Worm (Caenorhabditis elegans) whole organism, L3 larva: ENCODE data around the gene H03E18.2.

Experiments used
- R02D3.7 ChIP-seq: fragments of 150-350 bp; optimal IDR thresholded peaks from 2 replicates; lab custom pipeline; 2014; ENCODE audit warnings: missing biosample characterization, missing genetic modification characterization
- aly-2 ChIP-seq: fragments of 150-350 bp; optimal IDR thresholded peaks from 2 replicates; lab custom pipeline; 2014; ENCODE audit warnings: missing biosample characterization, missing genetic modification characterization
- ama-1 ChIP-seq: fragments of 150-350 bp; optimal IDR thresholded peaks from 2 replicates; lab custom pipeline; 2018
- ceh-16 ChIP-seq: sonication (generic microtip); optimal IDR thresholded peaks from 2 replicates; lab custom pipeline; 2017; ENCODE audit warnings: missing biosample characterization, missing genetic modification characterization
- ceh-28 ChIP-seq: fragments of 150-350 bp; optimal IDR thresholded peaks from 2 replicates; lab custom pipeline; 2014; ENCODE audit warnings: missing biosample characterization, missing genetic modification reagents, missing genetic modification characterization
- ceh-82 ChIP-seq: fragments of 150-350 bp; optimal IDR thresholded peaks from 2 replicates; lab custom pipeline; 2014; ENCODE audit warnings: missing biosample characterization, missing genetic modification characterization
- daf-12 ChIP-seq: fragments of 150-350 bp; optimal IDR thresholded peaks from 2 replicates; lab custom pipeline; 2014; ENCODE audit warnings: missing biosample characterization, missing genetic modification reagents, missing genetic modification characterization
- egl-5 ChIP-seq: fragments of 150-350 bp; optimal IDR thresholded peaks from 2 replicates; lab custom pipeline; 2017; ENCODE audit warnings: missing biosample characterization, missing genetic modification reagents, missing genetic modification characterization, inconsistent platforms
- elt-1 ChIP-seq: fragments of 150-350 bp; optimal IDR thresholded peaks from 2 replicates; lab custom pipeline; 2014; ENCODE audit warnings: missing biosample characterization, missing genetic modification characterization
- elt-2 ChIP-seq: sonication (generic microtip); optimal IDR thresholded peaks from 2 replicates; lab custom pipeline; 2016; ENCODE audit warnings: missing genetic modification reagents, mild to moderate bottlenecking, missing genetic modification characterization, missing compliant biosample characterization
- elt-3 ChIP-seq, 3 experiments: fragments of 150-350 bp in 1 of 3; sonication (generic microtip) in 2 of 3; optimal IDR thresholded peaks; 2 replicates in 2 of 3; 4 replicates in 1 of 3; lab custom pipeline; 2014 to 2017; ENCODE audit warnings: missing biosample characterization in 3 of 3, missing genetic modification characterization in 3 of 3
- fkh-10 ChIP-seq: sonication (generic microtip); optimal IDR thresholded peaks from 2 replicates; lab custom pipeline; 2017; ENCODE audit warnings: missing biosample characterization, missing genetic modification reagents, missing genetic modification characterization
- fkh-2 ChIP-seq: fragments of 150-350 bp; optimal IDR thresholded peaks from 2 replicates; lab custom pipeline; 2014; ENCODE audit warnings: missing biosample characterization, missing genetic modification reagents, missing genetic modification characterization
- fos-1 ChIP-seq: fragments of 150-350 bp; optimal IDR thresholded peaks from 2 replicates; lab custom pipeline; 2014; ENCODE audit warnings: missing biosample characterization, missing genetic modification characterization
- jun-1 ChIP-seq: fragments of 150-350 bp; optimal IDR thresholded peaks from 2 replicates; lab custom pipeline; 2014; ENCODE audit warnings: missing biosample characterization, missing genetic modification reagents, missing genetic modification characterization
- lin-39 ChIP-seq: fragments of 150-350 bp; optimal IDR thresholded peaks from 2 replicates; lab custom pipeline; 2018; ENCODE audit warnings: missing biosample characterization, missing genetic modification reagents, missing genetic modification characterization
- lsy-12 ChIP-seq: sonication (generic microtip); optimal IDR thresholded peaks from 2 replicates; lab custom pipeline; 2016; ENCODE audit warnings: mild to moderate bottlenecking, missing genetic modification characterization, missing compliant biosample characterization
- mdl-1 ChIP-seq: fragments of 150-350 bp; optimal IDR thresholded peaks from 2 replicates; lab custom pipeline; 2014; ENCODE audit warnings: missing biosample characterization, missing genetic modification characterization
- nhr-11 ChIP-seq: fragments of 150-350 bp; optimal IDR thresholded peaks from 2 replicates; lab custom pipeline; 2014; ENCODE audit warnings: missing biosample characterization, missing genetic modification characterization
- nhr-23 ChIP-seq: fragments of 150-350 bp; optimal IDR thresholded peaks from 2 replicates; lab custom pipeline; 2014; ENCODE audit warnings: missing biosample characterization, missing genetic modification reagents, missing genetic modification characterization
- nhr-25 ChIP-seq: sonication (generic microtip); optimal IDR thresholded peaks from 2 replicates; lab custom pipeline; 2017; ENCODE audit warnings: missing biosample characterization, missing genetic modification characterization
- nhr-43 ChIP-seq: sonication (generic microtip); optimal IDR thresholded peaks from 2 replicates; lab custom pipeline; 2016; ENCODE audit warnings: mild to moderate bottlenecking, missing genetic modification characterization, missing compliant biosample characterization; ENCODE audit not compliant: poor library complexity, severe bottlenecking
- nhr-76 ChIP-seq: fragments of 150-350 bp; sonication (generic microtip); optimal IDR thresholded peaks from 5 replicates; lab custom pipeline; 2014; ENCODE audit warnings: missing biosample characterization, missing genetic modification characterization
- sea-2 ChIP-seq: fragments of 150-350 bp; sonication (generic microtip); optimal IDR thresholded peaks from 4 replicates; lab custom pipeline; 2014; ENCODE audit warnings: missing biosample characterization, missing genetic modification reagents, missing genetic modification characterization
- skn-1 ChIP-seq: fragments of 150-350 bp; optimal IDR thresholded peaks from 2 replicates; lab custom pipeline; 2014; ENCODE audit warnings: missing biosample characterization, missing genetic modification characterization
- snpc-4 ChIP-seq: fragments of 150-350 bp; optimal IDR thresholded peaks from 2 replicates; lab custom pipeline; 2014; ENCODE audit warnings: missing biosample characterization, missing genetic modification characterization
- unc-62 ChIP-seq: fragments of 150-350 bp; sonication (generic microtip); optimal IDR thresholded peaks from 4 replicates; lab custom pipeline; 2014; ENCODE audit warnings: missing biosample characterization, missing genetic modification reagents, missing genetic modification characterization
- zag-1 ChIP-seq: fragments of 150-350 bp; optimal IDR thresholded peaks from 2 replicates; lab custom pipeline; 2014; ENCODE audit warnings: missing biosample characterization, missing genetic modification characterization

Gene H03E18.2

DNA sequence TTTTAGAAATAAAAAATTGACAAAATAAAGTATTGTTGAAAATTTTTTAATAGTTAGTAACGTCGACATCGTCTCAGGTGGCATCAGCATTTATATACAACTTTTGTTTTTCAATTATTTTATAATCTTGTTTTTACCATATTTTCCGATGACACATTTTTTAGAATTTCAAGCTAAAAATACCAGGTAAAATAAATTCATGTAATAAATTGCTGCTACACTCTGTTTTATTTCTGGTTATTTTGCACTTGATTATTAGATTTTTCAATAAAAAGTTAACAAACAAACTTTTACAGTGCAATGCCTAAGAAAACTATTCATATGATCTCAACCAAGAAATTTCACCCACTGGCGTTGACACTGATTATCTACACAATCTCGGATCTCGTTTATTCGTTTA is 1.3 kb upstream of the H03E18.2 start, which contains the start of gene C03G5.14:
TSS of gene C03G5.14 (plus strand) at position 301 of the 400 bp plus-strand sequence.
- no peak for TF ChIP-seq elt-2 (tag; lab: Kevin White, UChicago)
- no peak for TF ChIP-seq zag-1 (tag; lab: Kevin White, UChicago)

DNA sequence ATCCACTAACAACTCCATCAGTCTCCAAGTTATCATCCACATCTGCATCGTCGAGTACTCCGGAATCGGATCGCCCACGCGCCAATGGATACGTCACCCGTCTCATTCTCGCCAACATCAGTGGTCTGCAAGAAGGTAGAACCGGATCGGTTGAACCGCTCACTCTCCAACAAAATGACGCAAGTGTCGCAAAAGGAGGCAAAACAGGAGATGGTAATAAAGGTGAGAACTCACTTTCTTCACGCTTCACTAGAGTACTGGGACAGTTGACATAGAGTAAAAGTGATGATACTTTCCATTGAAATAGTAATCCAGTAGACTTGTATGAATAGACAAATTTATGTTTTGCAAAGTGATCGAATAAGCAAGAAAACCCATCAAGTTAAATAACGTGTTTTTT is 11.2 kb downstream of the H03E18.2 start:
- TF ChIP-seq ama-1 (lab: Kevin White, UChicago) (no peak), lin-39 (tag; lab: Kevin White, UChicago) (no peak), skn-1 (no peak), sea-2 (GFP tag; lab: Kevin White, UChicago) (no peak), snpc-4 (tag; lab: Kevin White, UChicago) (no peak), mdl-1 (tag; lab: Kevin White, UChicago) (no peak), elt-1 (no peak), fkh-10 (no peak), nhr-76 (tag; lab: Kevin White, UChicago) (no peak), nhr-11 (no peak), elt-3 (tag; optimal IDR thresholded peaks at IDR 0.05; lab: Kevin White, UChicago) (no peak), fos-1 (tag; lab: Kevin White, UChicago) (no peak), egl-5 (no peak), jun-1 (tag; lab: Kevin White, UChicago) (no peak)

- TF ChIP-seq nhr-11 (no peak), R02D3.7 (tag; lab: Kevin White, UChicago) (no peak), nhr-25 (no peak), unc-62 (GFP tag; lab: Kevin White, UChicago) (no peak)
- TF ChIP-seq, all 47 proteins: peak for 0
Measured at ce11 chrX:8507576-8507975, 12.7 kb downstream of the H03E18.2 start, which contains the start of gene H03E18.1. H03E18.1 (plus strand) TSS chrX:8507876.

DNA sequence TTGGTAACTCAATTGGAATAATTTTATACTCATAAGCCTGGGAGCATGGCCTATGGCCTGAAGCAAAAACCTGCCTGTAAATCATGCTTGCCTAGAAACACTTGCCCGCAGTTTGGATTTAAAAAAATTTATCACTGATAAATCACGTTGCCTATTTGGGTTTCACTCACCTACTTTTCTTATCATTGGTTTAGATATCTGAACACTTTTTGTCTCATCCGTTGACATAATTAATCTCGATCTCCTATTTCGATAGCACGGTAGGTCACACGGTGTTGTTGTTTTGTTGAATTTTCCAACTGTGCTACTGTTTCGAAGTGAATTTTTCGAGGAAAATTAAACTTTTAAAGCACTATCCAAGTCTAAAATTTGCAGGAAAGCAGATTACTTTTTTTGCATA is 13.2 kb downstream of the H03E18.2 start:
- TF ChIP-seq lsy-12 (tag; lab: Kevin White, UChicago) (no peak), fos-1 (tag; lab: Kevin White, UChicago) (no peak), nhr-23 (tag; lab: Kevin White, UChicago) (peak; percentile 76), daf-12 (no peak), fkh-10 (no peak), mdl-1 (tag; lab: Kevin White, UChicago) (no peak), ceh-28 (no peak)

DNA sequence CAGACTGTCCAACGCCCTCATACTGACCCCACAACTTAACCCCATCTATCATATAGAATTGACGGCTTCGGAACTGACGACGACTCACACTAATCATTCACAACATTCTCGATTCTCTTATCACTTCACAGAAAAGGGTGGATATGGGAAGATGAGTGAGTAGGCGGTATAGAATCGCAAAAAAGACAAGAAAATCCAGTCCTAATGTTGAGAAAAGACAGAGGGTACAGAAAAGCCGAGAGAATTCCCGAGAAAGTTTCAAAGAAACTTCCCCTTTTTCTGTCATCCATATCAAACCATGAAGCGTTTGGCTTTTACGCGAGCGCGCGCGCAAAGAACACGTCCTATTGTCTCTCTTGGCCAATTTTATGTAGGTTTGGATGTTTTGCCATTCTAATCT is 16.1 kb downstream of the H03E18.2 start:
- TF ChIP-seq sea-2 (GFP tag; lab: Kevin White, UChicago) (no peak), skn-1 (no peak), nhr-23 (tag; lab: Kevin White, UChicago) (peak; percentile 71), aly-2 (tag; lab: Kevin White, UChicago) (no peak), nhr-25 (peak; percentile 15), nhr-43 (tag; lab: Kevin White, UChicago) (peak; percentile 60)

DNA sequence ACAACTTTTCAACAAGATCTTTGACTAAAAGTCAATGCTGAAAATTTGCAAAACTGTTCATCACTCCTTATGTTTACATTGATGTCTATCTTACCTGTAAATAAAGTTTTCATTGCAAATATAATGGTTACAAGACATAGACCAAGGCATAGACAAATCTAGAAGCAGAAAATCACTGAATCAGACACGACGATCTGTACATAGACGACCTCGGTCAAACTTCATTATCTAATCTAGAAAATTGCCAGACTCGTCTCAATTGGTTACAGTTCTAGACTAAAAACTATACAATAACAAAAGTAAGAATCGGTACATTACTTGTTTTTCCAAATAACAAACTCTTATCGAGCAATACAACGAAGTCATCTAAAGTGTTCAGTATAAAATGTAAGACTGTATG is 19.4 kb downstream of the H03E18.2 start, which contains the start of gene grd-4:
TSS of gene grd-4 (plus strand) at position 301 of the 400 bp plus-strand sequence.
- TF ChIP-seq ceh-16 (tag; lab: Kevin White, UChicago) (no peak), elt-3 (tag; optimal IDR thresholded peaks at IDR 0.05; lab: Kevin White, UChicago) (no peak), sea-2 (GFP tag; lab: Kevin White, UChicago) (no peak), ceh-82 (tag; lab: Kevin White, UChicago) (no peak), elt-1 (peak; percentile 77), nhr-23 (tag; lab: Kevin White, UChicago) (no peak), skn-1 (no peak), fkh-2 (tag; lab: Kevin White, UChicago) (no peak), nhr-25 (peak; percentile 49), nhr-43 (tag; lab: Kevin White, UChicago) (no peak), egl-5 (no peak)

- TF ChIP-seq nhr-25 (peak; percentile 60), aly-2 (tag; lab: Kevin White, UChicago) (no peak)
Measured at ce11 chrX:8499721-8500120, 20.6 kb downstream of the H03E18.2 start, which contains the start of gene grd-14. grd-14 (plus strand) TSS chrX:8500021.
